Worm (Caenorhabditis elegans) whole organism, mixed stage, embryonic: ENCODE results near the gene C29E4.12.

Experiments
- M03D4.4 ChIP-seq: sonication (generic microtip); optimal IDR thresholded peaks from 2 replicates; lab custom pipeline; 2017; ENCODE audit warnings: mild to moderate bottlenecking, missing genetic modification characterization, missing compliant biosample characterization
- bed-3 ChIP-seq: fragments of 200-800 bp; sonication (Bioruptor generic); optimal IDR thresholded peaks from 3 replicates; lab custom pipeline; 2018; ENCODE audit warnings: mild to moderate bottlenecking, missing genetic modification characterization, moderate library complexity, missing compliant biosample characterization
- blmp-1 ChIP-seq: fragments of 150-350 bp; optimal IDR thresholded peaks from 2 replicates; lab custom pipeline; 2014; ENCODE audit warnings: missing biosample characterization, missing genetic modification characterization
- ceh-39 ChIP-seq: fragments of 150-350 bp; optimal IDR thresholded peaks from 2 replicates; lab custom pipeline; 2014; ENCODE audit warnings: missing biosample characterization, missing genetic modification characterization
- ceh-43 ChIP-seq: fragments of 200-800 bp; sonication (Bioruptor generic); optimal IDR thresholded peaks from 2 replicates; lab custom pipeline; 2018; ENCODE audit warnings: mild to moderate bottlenecking, missing genetic modification characterization, moderate library complexity, missing compliant biosample characterization
- ces-1 ChIP-seq: fragments of 150-350 bp; optimal IDR thresholded peaks from 2 replicates; lab custom pipeline; 2014; ENCODE audit warnings: missing biosample characterization, missing genetic modification reagents, missing genetic modification characterization
- cnd-1 ChIP-seq: fragments of 200-800 bp; sonication (Bioruptor generic); optimal IDR thresholded peaks from 2 replicates; lab custom pipeline; 2018; ENCODE audit warnings: mild to moderate bottlenecking, missing genetic modification characterization, missing compliant biosample characterization
- drap-1 ChIP-seq: fragments of 200-800 bp; sonication (Bioruptor generic); optimal IDR thresholded peaks from 3 replicates; lab custom pipeline; 2018; ENCODE audit warnings: mild to moderate bottlenecking, missing genetic modification characterization, missing compliant biosample characterization
- elt-1 ChIP-seq: sonication (generic microtip); optimal IDR thresholded peaks from 2 replicates; lab custom pipeline; 2017; ENCODE audit warnings: missing genetic modification characterization, mild to moderate bottlenecking, missing compliant biosample characterization, antibody characterized with exemption, moderate library complexity, borderline replicate concordance; ENCODE audit not compliant: insufficient read depth
- elt-3 ChIP-seq: fragments of 150-350 bp; optimal IDR thresholded peaks from 2 replicates; lab custom pipeline; 2014; ENCODE audit warnings: missing biosample characterization, missing genetic modification characterization
- flh-1 ChIP-seq: fragments of 200-800 bp; sonication (Bioruptor generic); optimal IDR thresholded peaks from 2 replicates; lab custom pipeline; 2018; ENCODE audit warnings: mild to moderate bottlenecking, missing genetic modification characterization, moderate library complexity, missing compliant biosample characterization
- ham-2 ChIP-seq: fragments of 200-800 bp; sonication (Bioruptor generic); optimal IDR thresholded peaks from 2 replicates; lab custom pipeline; 2018; ENCODE audit warnings: mild to moderate bottlenecking, missing genetic modification characterization, missing compliant biosample characterization
- hlh-1 ChIP-seq: fragments of 150-350 bp; optimal IDR thresholded peaks from 2 replicates; lab custom pipeline; 2014; ENCODE audit warnings: missing biosample characterization, missing genetic modification reagents, missing genetic modification characterization
- lin-13 ChIP-seq: fragments of 150-350 bp; optimal IDR thresholded peaks from 2 replicates; lab custom pipeline; 2014; ENCODE audit warnings: missing biosample characterization, missing genetic modification characterization
- lsy-2 ChIP-seq: fragments of 150-350 bp; optimal IDR thresholded peaks from 2 replicates; lab custom pipeline; 2014; ENCODE audit warnings: missing biosample characterization, missing genetic modification characterization
- mep-1 ChIP-seq: fragments of 150-350 bp; optimal IDR thresholded peaks from 2 replicates; lab custom pipeline; 2017; ENCODE audit warnings: missing biosample characterization, missing genetic modification reagents, missing genetic modification characterization, inconsistent platforms
- mls-2 ChIP-seq: sonication (generic microtip); optimal IDR thresholded peaks from 2 replicates; lab custom pipeline; 2016; ENCODE audit warnings: mild to moderate bottlenecking, missing genetic modification characterization, moderate library complexity, missing compliant biosample characterization
- nhr-12 ChIP-seq: fragments of 150-350 bp; optimal IDR thresholded peaks from 2 replicates; lab custom pipeline; 2014; ENCODE audit warnings: missing biosample characterization, missing genetic modification characterization
- nhr-237 ChIP-seq: fragments of 150-350 bp; optimal IDR thresholded peaks from 2 replicates; lab custom pipeline; 2014; ENCODE audit warnings: missing biosample characterization, missing genetic modification characterization
- nhr-28 ChIP-seq: fragments of 150-350 bp; optimal IDR thresholded peaks from 2 replicates; lab custom pipeline; 2014; ENCODE audit warnings: missing biosample characterization, missing genetic modification characterization
- nhr-76 ChIP-seq: sonication (generic microtip); optimal IDR thresholded peaks from 2 replicates; lab custom pipeline; 2017; ENCODE audit warnings: missing biosample characterization, missing genetic modification characterization
- pha-4 ChIP-seq: fragments of 150-350 bp; optimal IDR thresholded peaks from 2 replicates; lab custom pipeline; 2018; ENCODE audit warnings: missing biosample characterization, missing genetic modification reagents, missing genetic modification characterization
- sem-2 ChIP-seq: fragments of 200-800 bp; sonication (Bioruptor generic); optimal IDR thresholded peaks from 2 replicates; lab custom pipeline; 2018; ENCODE audit warnings: mild to moderate bottlenecking, missing genetic modification characterization, missing compliant biosample characterization
- snpc-4 ChIP-seq: fragments of 150-350 bp; optimal IDR thresholded peaks from 2 replicates; lab custom pipeline; 2014; ENCODE audit warnings: missing biosample characterization, missing genetic modification characterization
- sptf-1 ChIP-seq: sonication (generic microtip); optimal IDR thresholded peaks from 2 replicates; lab custom pipeline; 2017; ENCODE audit warnings: mild to moderate bottlenecking, missing genetic modification characterization, moderate library complexity, missing compliant biosample characterization
- tbx-8 ChIP-seq: fragments of 200-800 bp; sonication (Bioruptor generic); optimal IDR thresholded peaks from 2 replicates; lab custom pipeline; 2018; ENCODE audit warnings: mild to moderate bottlenecking, missing genetic modification characterization, moderate library complexity, missing compliant biosample characterization
- unc-120 ChIP-seq: sonication (generic microtip); optimal IDR thresholded peaks from 2 replicates; lab custom pipeline; 2017; ENCODE audit warnings: missing genetic modification characterization, missing compliant biosample characterization; ENCODE audit not compliant: poor library complexity, severe bottlenecking
- unc-39 ChIP-seq: fragments of 150-350 bp; optimal IDR thresholded peaks from 2 replicates; lab custom pipeline; 2014; ENCODE audit warnings: missing biosample characterization, missing genetic modification characterization
- zip-8 ChIP-seq: fragments of 150-350 bp; optimal IDR thresholded peaks from 2 replicates; lab custom pipeline; 2014; ENCODE audit warnings: missing biosample characterization, missing genetic modification characterization
- ztf-11 ChIP-seq: fragments of 150-350 bp; optimal IDR thresholded peaks from 2 replicates; lab custom pipeline; 2014; ENCODE audit warnings: missing biosample characterization, missing genetic modification characterization

The C29E4.12 gene

DNA sequence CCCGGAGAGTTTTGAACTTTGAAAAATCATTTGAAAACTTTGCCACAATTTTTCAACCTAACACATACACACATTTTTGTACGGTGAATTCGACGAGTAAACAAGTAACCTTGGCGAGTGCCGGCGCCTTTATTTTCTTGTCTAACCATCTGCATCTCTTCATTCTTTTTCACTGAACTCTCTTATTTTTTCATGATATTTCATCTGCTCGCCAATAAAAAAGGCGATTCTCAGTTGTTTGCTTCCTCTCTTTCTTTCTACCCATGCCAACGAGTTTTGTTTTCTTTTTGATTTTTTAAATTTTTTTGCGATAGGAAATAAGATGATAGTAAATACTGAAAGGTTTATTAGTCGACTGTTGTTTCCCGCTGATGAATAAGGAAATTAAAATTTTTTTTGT is 37.8 kb downstream of the C29E4.12 start:
- TF ChIP-seq ham-2 (GFP tag; lab: Kevin White, UChicago) (no peak), ces-1 (peak; percentile 18)

ce11 chrIII:7979659-7980058 is 38.7 kb downstream of the C29E4.12 start, which contains the start of gene clp-1:
Gene clp-1, plus strand, starts transcription at chrIII:7979959.
- no peak for TF ChIP-seq cnd-1 (tag; lab: Kevin White, UChicago)
- TF ChIP-seq elt-3 (tag; lab: Kevin White, UChicago): no peak

- TF ChIP-seq mep-1 (tag; lab: Kevin White, UChicago) (no peak), zip-8 (tag; lab: Kevin White, UChicago) (no peak), ztf-11 (tag; lab: Kevin White, UChicago) (no peak), ceh-43 (GFP tag; lab: Kevin White, UChicago) (no peak), drap-1 (no peak), nhr-237 (tag; lab: Kevin White, UChicago) (no peak), M03D4.4 (tag; lab: Kevin White, UChicago) (no peak), lsy-2 (tag; lab: Kevin White, UChicago) (no peak), unc-120 (tag; lab: Kevin White, UChicago) (no peak), ceh-39 (tag; lab: Kevin White, UChicago) (no peak), bed-3 (GFP tag; lab: Kevin White, UChicago) (no peak), mls-2 (no peak), hlh-1 (tag; lab: Kevin White, UChicago) (no peak), sptf-1 (no peak), lin-13 (tag; lab: Kevin White, UChicago) (no peak), nhr-76 (tag; lab: Kevin White, UChicago) (no peak)
Observed at ce11 chrIII:7981233-7981632, 40.3 kb downstream of the C29E4.12 start.

DNA sequence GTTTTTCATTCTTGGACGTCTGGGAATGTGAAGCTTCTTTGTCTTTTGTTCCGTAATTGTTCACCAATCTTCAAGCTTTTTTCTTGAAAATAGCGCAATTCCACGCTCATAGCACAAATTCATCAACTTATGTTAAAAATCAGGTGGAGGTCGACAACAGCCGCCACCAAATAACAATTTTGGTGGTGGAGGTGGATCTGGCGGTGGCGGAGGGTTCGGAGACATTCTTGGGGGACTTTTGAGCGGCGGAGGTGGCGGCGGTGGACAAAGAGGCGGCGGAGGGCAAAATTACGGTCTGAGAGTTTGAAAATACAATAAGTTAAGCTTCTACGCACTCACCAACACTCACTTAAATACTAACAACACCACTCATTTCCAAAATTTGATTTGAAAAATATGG is 41.0 kb downstream of the C29E4.12 start:
- no peak for TF ChIP-seq nhr-12 (tag; lab: Kevin White, UChicago)
- TF ChIP-seq nhr-28 (tag; lab: Kevin White, UChicago): no peak
- no peak for TF ChIP-seq ceh-43 (GFP tag; lab: Kevin White, UChicago)
- TF ChIP-seq mls-2: no peak
- TF ChIP-seq unc-39 (tag; lab: Kevin White, UChicago): no peak
- no peak for TF ChIP-seq flh-1
- TF ChIP-seq cnd-1 (tag; lab: Kevin White, UChicago): no peak
- TF ChIP-seq sem-2: no peak
- TF ChIP-seq sptf-1: no peak
- no peak for TF ChIP-seq blmp-1 (tag; lab: Kevin White, UChicago)
- TF ChIP-seq tbx-8 (GFP tag; lab: Kevin White, UChicago): no peak
- TF ChIP-seq unc-120 (tag; lab: Kevin White, UChicago): no peak
- TF ChIP-seq nhr-237 (tag; lab: Kevin White, UChicago): no peak
- TF ChIP-seq lsy-2 (tag; lab: Kevin White, UChicago): no peak
- TF ChIP-seq M03D4.4 (tag; lab: Kevin White, UChicago): no peak
- TF ChIP-seq snpc-4: no peak
- TF ChIP-seq, all 35 proteins: peak for 0

DNA sequence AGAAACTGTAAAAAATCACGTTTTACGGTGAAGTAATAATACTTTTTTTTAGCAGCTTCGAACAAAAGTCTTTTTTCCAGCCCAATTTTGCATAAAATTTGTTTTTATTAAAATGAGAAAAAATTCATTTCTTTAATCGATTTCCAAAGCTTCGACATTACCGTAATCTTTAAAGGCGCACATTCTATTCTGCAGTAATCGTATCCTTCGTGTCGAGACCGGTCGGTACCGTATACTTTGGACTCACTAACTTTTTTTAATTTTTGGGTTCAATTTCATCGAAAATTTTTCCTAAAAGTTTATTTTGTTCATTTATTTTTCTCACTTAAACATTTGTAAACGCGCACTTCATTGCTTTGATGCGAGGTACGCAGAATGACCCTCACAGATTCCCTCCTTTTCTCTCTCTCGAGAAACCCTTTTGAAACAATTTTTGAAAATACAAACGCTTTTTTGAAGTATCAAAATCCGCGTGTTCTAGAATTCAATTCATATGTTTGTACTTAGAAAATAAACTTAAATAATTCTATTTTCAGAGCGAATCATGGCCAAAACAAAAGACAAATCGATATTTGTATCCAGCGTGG is 45.7 kb downstream of the C29E4.12 start, which contains the start of gene hrpk-2:
Gene hrpk-2, plus strand, starts transcription at position 537 of the 587 bp plus-strand sequence.
- TF ChIP-seq M03D4.4 (tag; lab: Kevin White, UChicago): no peak
- no peak for TF ChIP-seq ham-2 (GFP tag; lab: Kevin White, UChicago)
- TF ChIP-seq pha-4: no peak
- TF ChIP-seq snpc-4: no peak
- no peak for TF ChIP-seq ces-1
- no peak for TF ChIP-seq ztf-11 (tag; lab: Kevin White, UChicago)
- TF ChIP-seq bed-3 (GFP tag; lab: Kevin White, UChicago): no peak
- TF ChIP-seq elt-1 (tag; lab: Kevin White, UChicago): no peak
- no peak for TF ChIP-seq sptf-1
- TF ChIP-seq lsy-2 (tag; lab: Kevin White, UChicago): no peak
- TF ChIP-seq mep-1 (tag; lab: Kevin White, UChicago): no peak
- TF ChIP-seq blmp-1 (tag; lab: Kevin White, UChicago): no peak
- TF ChIP-seq zip-8 (tag; lab: Kevin White, UChicago): no peak
- no peak for TF ChIP-seq flh-1
- no peak for TF ChIP-seq ceh-39 (tag; lab: Kevin White, UChicago)
